Fruit fly (Drosophila melanogaster) whole organism, embryonic: ENCODE data around the gene CG13801.

Source experiments
- ATbp ChIP-seq: fragments of 200-800 bp; sonication (Bioruptor generic); optimal IDR thresholded peaks from 2 replicates; lab custom pipeline; 2017; ENCODE audit warnings: missing biosample characterization, mild to moderate bottlenecking, missing genetic modification characterization, missing genetic modification reagents
- Awh ChIP-seq: fragments of 200-800 bp; sonication (Bioruptor generic); IDR thresholded peaks from 2 replicates; pipeline ENCODE4, ENCODE4 v1.3.6; 2022; ENCODE audit warnings: missing biosample characterization, missing genetic modification characterization
- C15 ChIP-seq: fragments of 200-800 bp; sonication (Bioruptor generic); IDR thresholded peaks from 3 replicates; pipeline ENCODE4 v1.3.6; 2022; ENCODE audit warnings: missing biosample characterization, missing genetic modification characterization
- CG10209 ChIP-seq: fragments of 200-800 bp; sonication (Bioruptor generic); optimal IDR thresholded peaks from 3 replicates; lab custom pipeline; 2017; ENCODE audit warnings: missing biosample characterization, mild to moderate bottlenecking, missing genetic modification characterization, missing genetic modification reagents
- CG10543 ChIP-seq: fragments of 200-800 bp; sonication (Bioruptor generic); optimal IDR thresholded peaks from 3 replicates; lab custom pipeline; 2017; ENCODE audit warnings: missing biosample characterization, mild to moderate bottlenecking, missing genetic modification characterization, moderate library complexity
- CG12299 ChIP-seq: fragments of 200-800 bp; sonication (Bioruptor generic); optimal IDR thresholded peaks from 2 replicates; lab custom pipeline; 2018; ENCODE audit warnings: missing biosample characterization, mild to moderate bottlenecking, missing genetic modification characterization
- CG14965 ChIP-seq: fragments of 200-800 bp; sonication (Bioruptor generic); optimal IDR thresholded peaks from 2 replicates; lab custom pipeline; 2016; ENCODE audit warnings: missing biosample characterization, missing genetic modification characterization, borderline replicate concordance
- CG15073 ChIP-seq: fragments of 200-800 bp; sonication (Bioruptor generic); optimal IDR thresholded peaks from 2 replicates; lab custom pipeline; 2016; ENCODE audit warnings: missing biosample characterization, missing genetic modification characterization
- CG15479 ChIP-seq: fragments of 200-800 bp; sonication (Bioruptor generic); optimal IDR thresholded peaks from 3 replicates; lab custom pipeline; 2019; ENCODE audit warnings: missing biosample characterization, mild to moderate bottlenecking, missing genetic modification characterization, moderate library complexity
- CG16813 ChIP-seq: fragments of 200-800 bp; sonication (Bioruptor generic); IDR thresholded peaks from 3 replicates; pipeline ENCODE4 v1.3.6; 2022; ENCODE audit warnings: missing biosample characterization, missing genetic modification characterization; ENCODE audit not compliant: partially characterized antibody
- CG17568 ChIP-seq: fragments of 200-800 bp; sonication (Bioruptor generic); optimal IDR thresholded peaks from 2 replicates; lab custom pipeline; 2018; ENCODE audit warnings: missing biosample characterization, mild to moderate bottlenecking, missing genetic modification characterization, moderate library complexity
- CG18011 ChIP-seq: fragments of 200-800 bp; sonication (Bioruptor generic); optimal IDR thresholded peaks from 2 replicates; lab custom pipeline; 2017; ENCODE audit warnings: missing biosample characterization, missing genetic modification characterization, mild to moderate bottlenecking, moderate library complexity, missing genotype
- CG2129 ChIP-seq: fragments of 200-800 bp; sonication (Bioruptor generic); IDR thresholded peaks from 2 replicates; pipeline ENCODE4 v1.3.6; 2022; ENCODE audit warnings: missing biosample characterization, missing genetic modification characterization; ENCODE audit not compliant: partially characterized antibody
- CG2678 ChIP-seq: fragments of 200-800 bp; sonication (Bioruptor generic); optimal IDR thresholded peaks from 3 replicates; lab custom pipeline; 2019; ENCODE audit warnings: missing biosample characterization, mild to moderate bottlenecking, missing genetic modification characterization, moderate library complexity
- CG5245 ChIP-seq: fragments of 200-800 bp; sonication (Bioruptor generic); optimal IDR thresholded peaks from 3 replicates; lab custom pipeline; 2016; ENCODE audit warnings: missing biosample characterization, missing genetic modification characterization
- CG6175 ChIP-seq: fragments of 200-800 bp; sonication (Bioruptor generic); IDR thresholded peaks from 3 replicates; pipeline ENCODE4 v1.3.6; 2022; ENCODE audit warnings: missing biosample characterization, missing genetic modification characterization
- CG6689 ChIP-seq: fragments of 200-800 bp; sonication (Bioruptor generic); IDR thresholded peaks from 2 replicates; pipeline ENCODE4 v1.3.6; 2022; ENCODE audit warnings: missing biosample characterization, missing genetic modification characterization
- CG7745 ChIP-seq: fragments of 200-800 bp; sonication (Bioruptor generic); optimal IDR thresholded peaks from 2 replicates; lab custom pipeline; 2018; ENCODE audit warnings: missing biosample characterization, mild to moderate bottlenecking, missing genetic modification characterization, moderate library complexity
- CG7786 ChIP-seq: fragments of 200-800 bp; sonication (Bioruptor generic); optimal IDR thresholded peaks from 2 replicates; lab custom pipeline; 2016; ENCODE audit warnings: missing biosample characterization, missing genetic modification characterization
- CG7987 ChIP-seq: fragments of 200-800 bp; sonication (Bioruptor generic); optimal IDR thresholded peaks from 2 replicates; lab custom pipeline; 2018; ENCODE audit warnings: missing biosample characterization, mild to moderate bottlenecking, missing genetic modification characterization, moderate library complexity
- CG9727 ChIP-seq: fragments of 200-800 bp; sonication (Bioruptor generic); optimal IDR thresholded peaks from 3 replicates; lab custom pipeline; 2017; ENCODE audit warnings: missing biosample characterization, mild to moderate bottlenecking, missing genetic modification characterization
- CG9876 ChIP-seq: fragments of 200-800 bp; sonication (Bioruptor generic); optimal IDR thresholded peaks from 2 replicates; lab custom pipeline; 2016; ENCODE audit warnings: missing biosample characterization, missing genetic modification characterization
- Dfd ChIP-seq, 2 experiments: fragments of >200 bp; optimal IDR thresholded peaks; 2 replicates each; lab custom pipeline; 2017; ENCODE audit warnings: missing biosample characterization in 2 of 2, missing genetic modification characterization in 2 of 2
- Ets97D ChIP-seq: fragments of 200-800 bp; sonication (Bioruptor generic); optimal IDR thresholded peaks from 3 replicates; lab custom pipeline; 2016; ENCODE audit warnings: missing biosample characterization, missing genetic modification characterization
- Fer3 ChIP-seq: fragments of 200-800 bp; sonication (Bioruptor generic); optimal IDR thresholded peaks from 2 replicates; lab custom pipeline; 2018; ENCODE audit warnings: missing biosample characterization, mild to moderate bottlenecking, missing genetic modification characterization, moderate library complexity
- Gsc ChIP-seq: fragments of 200-800 bp; sonication (Bioruptor generic); IDR thresholded peaks from 2 replicates; pipeline ENCODE4 v1.3.6; 2022; ENCODE audit warnings: missing biosample characterization, missing genetic modification characterization
- HHEX ChIP-seq: fragments of 200-800 bp; sonication (Bioruptor generic); optimal IDR thresholded peaks from 3 replicates; lab custom pipeline; 2017; ENCODE audit warnings: missing biosample characterization, mild to moderate bottlenecking, missing genetic modification characterization, missing genetic modification reagents
- Hmx ChIP-seq: fragments of 200-800 bp; sonication (Bioruptor generic); optimal IDR thresholded peaks from 2 replicates; lab custom pipeline; 2016; ENCODE audit warnings: missing biosample characterization, missing genetic modification characterization
- Hr39 ChIP-seq: fragments of >200 bp; optimal IDR thresholded peaks from 2 replicates; lab custom pipeline; 2017
- Sox102F ChIP-seq: fragments of 200-800 bp; sonication (Bioruptor generic); optimal IDR thresholded peaks from 2 replicates; lab custom pipeline; 2018; ENCODE audit warnings: missing biosample characterization, mild to moderate bottlenecking, missing genetic modification characterization, moderate library complexity
- Spps ChIP-seq: fragments of 200-800 bp; sonication (Bioruptor generic); optimal IDR thresholded peaks from 2 replicates; lab custom pipeline; 2018; ENCODE audit warnings: missing biosample characterization, mild to moderate bottlenecking, missing genetic modification characterization
- ara ChIP-seq: fragments of 200-800 bp; sonication (Bioruptor generic); IDR thresholded peaks from 2 replicates; pipeline ENCODE4 v1.3.6; 2022; ENCODE audit warnings: missing biosample characterization, missing genetic modification characterization
- bsh ChIP-seq, 2 experiments: fragments of 200-800 bp; sonication (Bioruptor generic); optimal IDR thresholded peaks; 2 replicates each; lab custom pipeline; 2017 to 2018; ENCODE audit warnings: mild to moderate bottlenecking in 2 of 2, missing biosample characterization in 2 of 2, missing genetic modification characterization in 2 of 2, moderate library complexity in 1 of 2
- crc ChIP-seq: fragments of 200-800 bp; sonication (Bioruptor generic); optimal IDR thresholded peaks from 2 replicates; lab custom pipeline; 2016; ENCODE audit warnings: missing biosample characterization, missing genetic modification characterization
- dimm ChIP-seq: fragments of 200-800 bp; sonication (Bioruptor generic); IDR thresholded peaks from 2 replicates; pipeline ENCODE4 v1.3.6; 2022; ENCODE audit warnings: missing biosample characterization, missing genetic modification characterization
- dmrt99B ChIP-seq: fragments of 200-800 bp; sonication (Bioruptor generic); optimal IDR thresholded peaks from 2 replicates; lab custom pipeline; 2018; ENCODE audit warnings: missing biosample characterization, mild to moderate bottlenecking, missing genetic modification characterization, moderate library complexity
- ewg ChIP-seq: fragments of 200-800 bp; sonication (Bioruptor generic); optimal IDR thresholded peaks from 3 replicates; lab custom pipeline; 2017; ENCODE audit warnings: mild to moderate bottlenecking, missing biosample characterization, missing genetic modification reagents, missing genetic modification characterization
- gem ChIP-seq: fragments of 200-800 bp; sonication (Bioruptor generic); optimal IDR thresholded peaks from 2 replicates; lab custom pipeline; 2019; ENCODE audit warnings: missing biosample characterization, mild to moderate bottlenecking, missing genetic modification characterization, moderate library complexity
- h ChIP-seq: fragments of >200 bp; optimal IDR thresholded peaks from 2 replicates; lab custom pipeline; 2017
- ham ChIP-seq: fragments of 200-800 bp; sonication (Bioruptor generic); IDR thresholded peaks from 2 replicates; pipeline ENCODE4 v1.3.6; 2022; ENCODE audit warnings: missing biosample characterization, missing genetic modification characterization
- insv ChIP-seq, 2 experiments: fragments of 200-800 bp; sonication (Bioruptor generic); optimal IDR thresholded peaks; 3 replicates each; lab custom pipeline; 2016 to 2018; ENCODE audit warnings: missing biosample characterization in 2 of 2, missing genetic modification characterization in 2 of 2
- klu ChIP-seq: fragments of 200-800 bp; sonication (Bioruptor generic); IDR thresholded peaks from 2 replicates; pipeline ENCODE4 v1.3.6; 2022; ENCODE audit warnings: missing biosample characterization, missing genetic modification characterization
- nmo ChIP-seq: fragments of 200-800 bp; sonication (Bioruptor generic); optimal IDR thresholded peaks from 2 replicates; lab custom pipeline; 2018; ENCODE audit warnings: missing biosample characterization, mild to moderate bottlenecking, missing genetic modification characterization, moderate library complexity
- nom ChIP-seq: fragments of 200-800 bp; sonication (Bioruptor generic); optimal IDR thresholded peaks from 2 replicates; lab custom pipeline; 2017; ENCODE audit warnings: missing biosample characterization, missing genetic modification characterization, mild to moderate bottlenecking, moderate library complexity, missing genetic modification reagents
- pfk ChIP-seq: fragments of 200-800 bp; sonication (Bioruptor generic); optimal IDR thresholded peaks from 2 replicates; lab custom pipeline; 2018; ENCODE audit warnings: missing biosample characterization, mild to moderate bottlenecking, missing genetic modification characterization, moderate library complexity
- pita ChIP-seq: fragments of 200-800 bp; sonication (Bioruptor generic); optimal IDR thresholded peaks from 2 replicates; lab custom pipeline; 2017; ENCODE audit warnings: missing biosample characterization, mild to moderate bottlenecking, missing genetic modification characterization
- pnt ChIP-seq: fragments of 200-800 bp; sonication (Bioruptor generic); optimal IDR thresholded peaks from 3 replicates; lab custom pipeline; 2016; ENCODE audit warnings: missing biosample characterization, missing genetic modification characterization
- rib ChIP-seq: fragments of 200-800 bp; sonication (Bioruptor generic); IDR thresholded peaks from 2 replicates; pipeline ENCODE4 v1.3.6; 2022; ENCODE audit warnings: missing biosample characterization, missing genetic modification characterization
- sim ChIP-seq: fragments of 200-800 bp; sonication (Bioruptor generic); IDR thresholded peaks from 2 replicates; pipeline ENCODE4 v1.3.6; 2022; ENCODE audit warnings: missing biosample characterization, missing genetic modification characterization
- sisA ChIP-seq: fragments of 200-800 bp; sonication (Bioruptor generic); IDR thresholded peaks from 2 replicates; pipeline ENCODE4 v1.3.6; 2022; ENCODE audit warnings: missing biosample characterization, missing genetic modification characterization
- sqz ChIP-seq: fragments of 200-800 bp; sonication (Bioruptor generic); optimal IDR thresholded peaks from 3 replicates; lab custom pipeline; 2018; ENCODE audit warnings: missing biosample characterization, mild to moderate bottlenecking, missing genetic modification characterization

Gene CG13801

DNA sequence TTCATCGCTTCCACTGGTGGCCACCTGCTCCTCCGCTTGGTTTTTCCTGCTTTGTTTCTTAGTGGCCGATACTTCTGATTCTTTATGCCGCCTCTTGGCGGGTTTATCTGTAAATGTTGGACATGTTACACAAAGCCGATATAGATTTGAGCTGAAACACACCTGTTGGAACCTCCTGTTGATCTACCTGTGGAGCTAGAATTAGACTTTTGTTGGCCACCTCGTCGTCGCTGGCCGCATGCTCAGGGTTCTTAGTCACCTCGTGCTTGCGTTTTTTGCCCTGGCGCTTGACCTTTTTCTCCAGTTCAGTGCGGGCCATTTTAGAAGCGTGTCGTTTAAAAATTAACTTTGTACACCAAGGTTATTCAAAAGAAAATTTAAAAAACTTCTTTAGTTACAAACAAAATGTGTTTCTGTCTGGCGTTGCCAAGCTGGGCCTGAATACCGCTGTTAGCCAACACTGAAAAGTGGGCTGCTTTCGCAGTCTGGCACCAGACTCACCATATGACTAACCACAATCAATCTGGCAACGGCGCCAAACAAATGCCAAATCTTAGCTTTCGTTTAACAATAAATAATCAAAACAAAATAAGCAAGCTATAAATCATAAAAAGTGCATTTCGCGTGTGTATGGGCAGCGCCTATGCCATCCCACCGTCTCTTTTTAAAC lies 16.9 kb downstream of the CG13801 start, which contains the start of the genes CG15877 and Svil (continued):
- TF ChIP-seq CG16813 (GFP tag; lab: Robert Waterston, UW), result peak; percentile 44; the same call in 1 of the 3 replicates
- no peak for TF ChIP-seq ewg (GFP tag; lab: Kevin White, UChicago)
- no peak for TF ChIP-seq CG2678 (tag; lab: Kevin White, UChicago)
- TF ChIP-seq CG7987, result no peak
- TF ChIP-seq CG17568 (GFP tag; lab: Kevin White, UChicago), result no peak
- no peak for TF ChIP-seq CG14965 (GFP tag; lab: Kevin White, UChicago)
- no peak for TF ChIP-seq bsh (GFP tag; optimal IDR thresholded peaks at IDR 0.05; lab: Kevin White, UChicago)
- no peak for TF ChIP-seq dmrt99B (tag; lab: Kevin White, UChicago)
- no peak for TF ChIP-seq CG10543
- TF ChIP-seq ham (GFP tag; lab: Robert Waterston, UW), result no peak
- TF ChIP-seq sqz (GFP tag; lab: Kevin White, UChicago), result no peak
- TF ChIP-seq CG12299 (tag; lab: Kevin White, UChicago), result no peak
- no peak for TF ChIP-seq HHEX
- no peak for TF ChIP-seq Dfd (GFP tag; optimal IDR thresholded peaks at IDR 0.05; lab: Kevin White, UChicago)
- no peak for TF ChIP-seq CG15073
- no peak for TF ChIP-seq CG9727
- no peak for TF ChIP-seq pita (GFP tag; lab: Kevin White, UChicago)
- TF ChIP-seq CG9876 (GFP tag; lab: Kevin White, UChicago), result no peak
- no peak for TF ChIP-seq CG7745 (tag; lab: Kevin White, UChicago)
- TF ChIP-seq insv (GFP tag; optimal IDR thresholded peaks at IDR 0.05; lab: Kevin White, UChicago), result no peak
- TF ChIP-seq Hmx, result no peak
- TF ChIP-seq Gsc (GFP tag; lab: Robert Waterston, UW), result no peak
- no peak for TF ChIP-seq klu (GFP tag; lab: Robert Waterston, UW)
- no peak for TF ChIP-seq Sox102F (GFP tag; lab: Kevin White, UChicago)
- TF ChIP-seq pnt (GFP tag; lab: Kevin White, UChicago), result no peak
- no peak for TF ChIP-seq sim (GFP tag; lab: Robert Waterston, UW)
- TF ChIP-seq nmo (GFP tag; lab: Kevin White, UChicago), result peak; percentile 18
- TF ChIP-seq CG7786 (GFP tag; lab: Kevin White, UChicago), result no peak
- no peak for TF ChIP-seq CG18011 (GFP tag; lab: Kevin White, UChicago)
- no peak for TF ChIP-seq CG15479 (GFP tag; lab: Kevin White, UChicago)
- no peak for TF ChIP-seq ara (GFP tag; lab: Robert Waterston, UW)
- no peak for TF ChIP-seq Spps (tag; lab: Kevin White, UChicago)
- no peak for TF ChIP-seq Hr39 (lab: Kevin White, UChicago)
- TF ChIP-seq h (lab: Kevin White, UChicago), result no peak
- TF ChIP-seq sisA, result no peak
- TF ChIP-seq ATbp (GFP tag; lab: Kevin White, UChicago), result no peak
- TF ChIP-seq nom (GFP tag; lab: Kevin White, UChicago), result no peak
- TF ChIP-seq dimm, result no peak
- TF ChIP-seq Fer3 (tag; lab: Kevin White, UChicago), result no peak
- TF ChIP-seq CG2129, result no peak
- no peak for TF ChIP-seq CG6175
- no peak for TF ChIP-seq pfk (GFP tag; lab: Kevin White, UChicago)
- TF ChIP-seq C15 (GFP tag; lab: Robert Waterston, UW), result no peak
- no peak for TF ChIP-seq crc (GFP tag; lab: Kevin White, UChicago)
- TF ChIP-seq CG10209, result no peak
- TF ChIP-seq Ets97D (GFP tag; lab: Kevin White, UChicago), result peak; percentile 56
- TF ChIP-seq gem (tag; lab: Kevin White, UChicago), result no peak
- TF ChIP-seq CG5245, result no peak
- TF ChIP-seq Awh (GFP tag; lab: Robert Waterston, UW), result no peak
- TF ChIP-seq rib (GFP tag; lab: Robert Waterston, UW), result no peak
- TF ChIP-seq CG6689 (GFP tag; lab: Robert Waterston, UW), result no peak
